Fruit fly (Drosophila melanogaster) whole organism, embryonic: Measurements from ENCODE around the gene CG4332.

ENCODE experiments used
- Ada2b ChIP-seq: fragments of 200-800 bp; sonication (Bioruptor generic); IDR thresholded peaks from 2 replicates; pipeline ENCODE4 v1.3.6; 2022; ENCODE audit warnings: missing biosample characterization, missing genetic modification characterization
- Asciz ChIP-seq: fragments of 200-800 bp; sonication (Bioruptor generic); optimal IDR thresholded peaks from 2 replicates; lab custom pipeline; 2017; ENCODE audit warnings: missing biosample characterization, mild to moderate bottlenecking, missing genetic modification characterization, missing genetic modification reagents
- Atf-2 ChIP-seq: fragments of 200-800 bp; sonication (Bioruptor generic); optimal IDR thresholded peaks from 2 replicates; lab custom pipeline; 2016; ENCODE audit warnings: missing biosample characterization, missing genetic modification characterization
- Atf3 ChIP-seq: fragments of 200-800 bp; sonication (Bioruptor generic); optimal IDR thresholded peaks from 3 replicates; lab custom pipeline; 2016; ENCODE audit warnings: missing biosample characterization, missing genetic modification characterization
- CG10209 ChIP-seq: fragments of 200-800 bp; sonication (Bioruptor generic); optimal IDR thresholded peaks from 3 replicates; lab custom pipeline; 2017; ENCODE audit warnings: missing biosample characterization, mild to moderate bottlenecking, missing genetic modification characterization, missing genetic modification reagents
- CG10462 ChIP-seq: fragments of 200-800 bp; sonication (Bioruptor generic); optimal IDR thresholded peaks from 2 replicates; lab custom pipeline; 2016; ENCODE audit warnings: missing biosample characterization, missing genetic modification characterization
- CG11085 ChIP-seq: fragments of 200-800 bp; sonication (Bioruptor generic); IDR thresholded peaks from 2 replicates; pipeline ENCODE4 v1.3.6; 2022; ENCODE audit warnings: missing biosample characterization, missing genetic modification characterization
- CG12219 ChIP-seq: fragments of 200-800 bp; sonication (Bioruptor generic); optimal IDR thresholded peaks from 3 replicates; lab custom pipeline; 2018; ENCODE audit warnings: missing biosample characterization, mild to moderate bottlenecking, missing genetic modification characterization
- CG13123 ChIP-seq: fragments of 200-800 bp; sonication (Bioruptor generic); optimal IDR thresholded peaks from 2 replicates; lab custom pipeline; 2016; ENCODE audit warnings: missing biosample characterization, missing genetic modification characterization
- CG13424 ChIP-seq: fragments of 200-800 bp; sonication (Bioruptor generic); optimal IDR thresholded peaks from 2 replicates; lab custom pipeline; 2019; ENCODE audit warnings: missing biosample characterization, mild to moderate bottlenecking, missing genetic modification characterization, moderate library complexity
- CG14441 ChIP-seq: fragments of 200-800 bp; sonication (Bioruptor generic); IDR thresholded peaks from 2 replicates; pipeline ENCODE4 v1.3.6; 2022; ENCODE audit warnings: missing biosample characterization, missing genetic modification characterization
- CG15269 ChIP-seq: fragments of 200-800 bp; sonication (Bioruptor generic); optimal IDR thresholded peaks from 2 replicates; lab custom pipeline; 2018; ENCODE audit warnings: missing biosample characterization, mild to moderate bottlenecking, missing genetic modification characterization, moderate library complexity
- CG15514 ChIP-seq: fragments of 200-800 bp; sonication (Bioruptor generic); optimal IDR thresholded peaks from 3 replicates; lab custom pipeline; 2017; ENCODE audit warnings: missing biosample characterization, missing genetic modification characterization, mild to moderate bottlenecking, moderate library complexity, missing genetic modification reagents
- CG17829 ChIP-seq: fragments of 200-800 bp; optimal IDR thresholded peaks from 2 replicates; lab custom pipeline; 2019; ENCODE audit warnings: missing biosample characterization, mild to moderate bottlenecking, missing genetic modification characterization, moderate library complexity
- CG18599 ChIP-seq: fragments of 200-800 bp; sonication (Bioruptor generic); optimal IDR thresholded peaks from 3 replicates; lab custom pipeline; 2017; ENCODE audit warnings: missing biosample characterization, missing genetic modification characterization, mild to moderate bottlenecking, moderate library complexity, missing genetic modification reagents
- CG32767 ChIP-seq: fragments of 200-800 bp; sonication (Bioruptor generic); IDR thresholded peaks from 2 replicates; pipeline ENCODE4 v1.3.6; 2022; ENCODE audit warnings: missing biosample characterization, missing genetic modification characterization
- CG4820 ChIP-seq: fragments of 200-800 bp; sonication (Bioruptor generic); optimal IDR thresholded peaks from 3 replicates; lab custom pipeline; 2016; ENCODE audit warnings: missing biosample characterization, missing genetic modification characterization
- CG6272 ChIP-seq: fragments of 200-800 bp; sonication (Bioruptor generic); IDR thresholded peaks from 2 replicates; pipeline ENCODE4 v1.3.6; 2022; ENCODE audit warnings: missing biosample characterization, missing genetic modification characterization
- CG8089 ChIP-seq: fragments of 200-800 bp; sonication (Bioruptor generic); optimal IDR thresholded peaks from 3 replicates; lab custom pipeline; 2016; ENCODE audit warnings: missing biosample characterization, missing genetic modification characterization
- CG9797 ChIP-seq: fragments of 200-800 bp; sonication (Bioruptor generic); optimal IDR thresholded peaks from 3 replicates; lab custom pipeline; 2018; ENCODE audit warnings: missing biosample characterization, mild to moderate bottlenecking, missing genetic modification characterization
- CkIIα-i1 ChIP-seq: fragments of 200-800 bp; sonication (Bioruptor generic); IDR thresholded peaks from 2 replicates; pipeline ENCODE4 v1.3.6; 2022; ENCODE audit warnings: missing biosample characterization, missing genetic modification characterization
- CoRest ChIP-seq: fragments of 200-800 bp; sonication (Bioruptor generic); optimal IDR thresholded peaks from 3 replicates; lab custom pipeline; 2018; ENCODE audit warnings: missing biosample characterization, mild to moderate bottlenecking, missing genetic modification characterization, moderate library complexity
- D19A ChIP-seq: fragments of 200-800 bp; optimal IDR thresholded peaks from 3 replicates; lab custom pipeline; 2019; ENCODE audit warnings: missing biosample characterization, mild to moderate bottlenecking, missing genetic modification characterization, moderate library complexity
- Deaf1 ChIP-seq: fragments of 200-800 bp; optimal IDR thresholded peaks from 3 replicates; lab custom pipeline; 2019; ENCODE audit warnings: missing biosample characterization, mild to moderate bottlenecking, missing genetic modification characterization, moderate library complexity
- Dp ChIP-seq: fragments of 200-800 bp; sonication (Bioruptor generic); optimal IDR thresholded peaks from 2 replicates; lab custom pipeline; 2018; ENCODE audit warnings: missing biosample characterization, mild to moderate bottlenecking, missing genetic modification characterization, moderate library complexity
- Eip74EF ChIP-seq, 2 experiments: fragments of 200-800 bp in 1 of 2; fragments of >200 bp in 1 of 2; sonication (Bioruptor generic) in 1 of 2; optimal IDR thresholded peaks; 2 replicates each; lab custom pipeline; 2017 to 2019; ENCODE audit warnings: missing biosample characterization in 2 of 2, missing genetic modification characterization in 2 of 2, mild to moderate bottlenecking in 1 of 2, moderate library complexity in 1 of 2
- Ets97D ChIP-seq: fragments of 200-800 bp; sonication (Bioruptor generic); optimal IDR thresholded peaks from 3 replicates; lab custom pipeline; 2016; ENCODE audit warnings: missing biosample characterization, missing genetic modification characterization
- H2.0 ChIP-seq: fragments of 200-800 bp; sonication (Bioruptor generic); IDR thresholded peaks from 2 replicates; pipeline ENCODE4 v1.3.6; 2022; ENCODE audit warnings: missing biosample characterization, missing genetic modification characterization
- MTF-1 ChIP-seq: fragments of 200-800 bp; sonication (Bioruptor generic); optimal IDR thresholded peaks from 2 replicates; lab custom pipeline; 2018; ENCODE audit warnings: missing biosample characterization, mild to moderate bottlenecking, missing genetic modification characterization, borderline replicate concordance
- Nf-YB ChIP-seq: fragments of 200-800 bp; sonication (Bioruptor generic); optimal IDR thresholded peaks from 3 replicates; lab custom pipeline; 2019; ENCODE audit warnings: missing biosample characterization, mild to moderate bottlenecking, missing genetic modification characterization, moderate library complexity
- Sox102F ChIP-seq: fragments of 200-800 bp; sonication (Bioruptor generic); optimal IDR thresholded peaks from 2 replicates; lab custom pipeline; 2018; ENCODE audit warnings: missing biosample characterization, mild to moderate bottlenecking, missing genetic modification characterization, moderate library complexity
- Sry-β ChIP-seq: fragments of 200-800 bp; sonication (Bioruptor generic); optimal IDR thresholded peaks from 2 replicates; lab custom pipeline; 2018; ENCODE audit warnings: missing biosample characterization, mild to moderate bottlenecking, missing genetic modification characterization, moderate library complexity
- Sry-δ ChIP-seq: fragments of 200-800 bp; sonication (Bioruptor generic); optimal IDR thresholded peaks from 2 replicates; lab custom pipeline; 2016; ENCODE audit warnings: missing biosample characterization, missing genetic modification characterization
- YL-1 ChIP-seq: fragments of 200-800 bp; sonication (Bioruptor generic); optimal IDR thresholded peaks from 3 replicates; lab custom pipeline; 2017; ENCODE audit warnings: missing biosample characterization, mild to moderate bottlenecking, missing genetic modification characterization
- aop ChIP-seq: fragments of 200-800 bp; sonication (Bioruptor generic); IDR thresholded peaks from 2 replicates; pipeline ENCODE4 v1.3.6; 2022; ENCODE audit warnings: missing biosample characterization, missing genetic modification characterization
- crol ChIP-seq: fragments of 200-800 bp; sonication (Bioruptor generic); IDR thresholded peaks from 2 replicates; pipeline ENCODE4 v1.3.6; 2022; ENCODE audit warnings: missing biosample characterization, missing genetic modification characterization
- dimm ChIP-seq: fragments of 200-800 bp; sonication (Bioruptor generic); IDR thresholded peaks from 2 replicates; pipeline ENCODE4 v1.3.6; 2022; ENCODE audit warnings: missing biosample characterization, missing genetic modification characterization
- ewg ChIP-seq: fragments of 200-800 bp; sonication (Bioruptor generic); optimal IDR thresholded peaks from 3 replicates; lab custom pipeline; 2017; ENCODE audit warnings: mild to moderate bottlenecking, missing biosample characterization, missing genetic modification reagents, missing genetic modification characterization
- eyg ChIP-seq: fragments of 200-800 bp; sonication (Bioruptor generic); optimal IDR thresholded peaks from 3 replicates; lab custom pipeline; 2016; ENCODE audit warnings: missing biosample characterization, missing genetic modification characterization
- grau ChIP-seq: fragments of 200-800 bp; optimal IDR thresholded peaks from 3 replicates; lab custom pipeline; 2019; ENCODE audit warnings: missing biosample characterization, mild to moderate bottlenecking, missing genetic modification characterization, moderate library complexity
- grn ChIP-seq: fragments of 200-800 bp; sonication (Bioruptor generic); optimal IDR thresholded peaks from 3 replicates; lab custom pipeline; 2017; ENCODE audit warnings: missing biosample characterization, missing genetic modification characterization
- her ChIP-seq: fragments of 200-800 bp; sonication (Bioruptor generic); optimal IDR thresholded peaks from 2 replicates; lab custom pipeline; 2016; ENCODE audit warnings: missing biosample characterization, missing genetic modification characterization
- oc ChIP-seq: fragments of 200-800 bp; sonication (Bioruptor generic); optimal IDR thresholded peaks from 2 replicates; lab custom pipeline; 2018; ENCODE audit warnings: missing biosample characterization, mild to moderate bottlenecking, missing genetic modification characterization, moderate library complexity
- pho ChIP-seq: fragments of 200-800 bp; sonication (Bioruptor generic); optimal IDR thresholded peaks from 2 replicates; lab custom pipeline; 2016; ENCODE audit warnings: missing biosample characterization, missing genetic modification characterization
- pnt ChIP-seq: fragments of 200-800 bp; sonication (Bioruptor generic); optimal IDR thresholded peaks from 3 replicates; lab custom pipeline; 2016; ENCODE audit warnings: missing biosample characterization, missing genetic modification characterization
- repo ChIP-seq: fragments of 200-800 bp; sonication (Bioruptor generic); optimal IDR thresholded peaks from 2 replicates; lab custom pipeline; 2016; ENCODE audit warnings: missing biosample characterization, missing genetic modification characterization
- sens ChIP-seq: fragments of 200-800 bp; sonication (Bioruptor generic); peaks from one replicate; lab custom pipeline; 2016; ENCODE audit warnings: missing biosample characterization, missing genetic modification characterization
- so ChIP-seq: fragments of 200-800 bp; sonication (Bioruptor generic); IDR thresholded peaks from 3 replicates; pipeline ENCODE4 v1.3.6; 2022; ENCODE audit warnings: missing biosample characterization, missing genetic modification characterization
- sqz ChIP-seq: fragments of 200-800 bp; sonication (Bioruptor generic); optimal IDR thresholded peaks from 3 replicates; lab custom pipeline; 2018; ENCODE audit warnings: missing biosample characterization, mild to moderate bottlenecking, missing genetic modification characterization
- tio ChIP-seq: fragments of 200-800 bp; sonication (Bioruptor generic); optimal IDR thresholded peaks from 2 replicates; lab custom pipeline; 2017; ENCODE audit warnings: missing biosample characterization, missing genetic modification characterization, inconsistent platforms
- zfh1 ChIP-seq: fragments of 200-800 bp; sonication (Bioruptor generic); IDR thresholded peaks from 3 replicates; pipeline ENCODE4 v1.3.6; 2022; ENCODE audit warnings: missing biosample characterization, missing genetic modification characterization

CG4332 gene

DNA sequence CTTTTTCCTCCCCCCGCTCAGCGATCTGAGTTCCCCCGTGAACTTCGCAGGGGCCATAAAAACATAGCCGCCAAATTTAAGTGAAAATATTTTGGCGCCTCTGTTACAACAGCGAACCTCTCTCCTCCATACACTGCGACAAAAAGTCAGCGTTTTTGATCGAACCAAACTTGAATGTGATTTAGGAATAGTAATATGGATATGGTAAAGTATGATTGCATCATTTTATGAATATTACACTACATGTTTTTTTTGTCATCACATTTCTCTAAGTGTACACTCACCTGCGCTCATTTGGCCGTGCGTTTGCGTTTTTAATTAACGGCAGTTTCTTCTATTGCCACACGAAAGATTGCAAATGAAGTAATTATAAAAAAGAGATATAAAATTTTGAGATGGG is 19.1 kb upstream of the CG4332 start (continued):
- TF ChIP-seq dimm (GFP tag; lab: Robert Waterston, UW) (0 out of 2 replicates have a peak, but pooled peaks have one; percentile 10), CG32767 (no peak), aop (GFP tag; lab: Robert Waterston, UW) (no peak), grau (peak; percentile 51), Ets97D (GFP tag; lab: Kevin White, UChicago) (no peak), CG12219 (GFP tag; lab: Kevin White, UChicago) (peak; percentile 65), CG13424 (tag; lab: Kevin White, UChicago) (peak; percentile 64), zfh1 (GFP tag; lab: Robert Waterston, UW) (peak; percentile 72), CG10462 (GFP tag; lab: Kevin White, UChicago) (peak; percentile 17), CG15269 (peak; percentile 73), CG14441 (GFP tag; lab: Robert Waterston, UW) (peak; percentile 53), Dp (GFP tag; lab: Kevin White, UChicago) (no peak), Atf-2 (GFP tag; lab: Kevin White, UChicago) (peak; percentile 39), Sry-δ (GFP tag; lab: Kevin White, UChicago) (peak; percentile 8), MTF-1 (GFP tag; lab: Kevin White, UChicago) (peak; percentile 18), Ada2b (GFP tag; lab: Robert Waterston, UW) (peak; percentile 65), repo (no peak), pho (GFP tag; lab: Kevin White, UChicago) (peak; percentile 2), Asciz (peak; percentile 77), Nf-YB (GFP tag; lab: Kevin White, UChicago) (peak; percentile 9), so (GFP tag; lab: Robert Waterston, UW) (peak; percentile 45; the same call in 1 of the 3 replicates), sqz (GFP tag; lab: Kevin White, UChicago) (peak; percentile 39), CG18599 (GFP tag; lab: Kevin White, UChicago) (peak; percentile 31), grn (GFP tag; lab: Kevin White, UChicago) (no peak), Sox102F (GFP tag; lab: Kevin White, UChicago) (peak; percentile 85), CG6272 (GFP tag; lab: Robert Waterston, UW) (no peak), ewg (GFP tag; lab: Kevin White, UChicago) (peak; percentile 34), CG11085 (GFP tag; lab: Robert Waterston, UW) (no peak), her (GFP tag; lab: Kevin White, UChicago) (no peak), CG9797 (GFP tag; lab: Kevin White, UChicago) (no peak), pnt (GFP tag; lab: Kevin White, UChicago) (peak; percentile 47), tio (GFP tag; lab: Kevin White, UChicago) (peak; percentile 27), CG15514 (GFP tag; lab: Kevin White, UChicago) (peak; percentile 35), oc (tag; lab: Kevin White, UChicago) (peak; percentile 45), CG13123 (GFP tag; lab: Kevin White, UChicago) (peak; percentile 31), Deaf1 (tag; lab: Kevin White, UChicago) (no peak), Eip74EF (GFP tag; optimal IDR thresholded peaks at IDR 0.05; lab: Kevin White, UChicago) (peak in 1 of 2 experiments; percentile 2), CG8089 (GFP tag; lab: Kevin White, UChicago) (peak; percentile 15), D19A (tag; lab: Kevin White, UChicago) (peak; percentile 28), crol (GFP tag; lab: Robert Waterston, UW) (peak; percentile 36; the same call in 1 of the 2 replicates), Sry-β (GFP tag; lab: Kevin White, UChicago) (no peak), sens (GFP tag; lab: Kevin White, UChicago) (peak; percentile 90), YL-1 (GFP tag; lab: Kevin White, UChicago) (no peak), CoRest (tag; lab: Kevin White, UChicago) (peak; percentile 59), CkIIα-i1 (GFP tag; lab: Robert Waterston, UW) (no peak), CG10209 (GFP tag; lab: Kevin White, UChicago) (peak; percentile 48), CG17829 (tag; lab: Kevin White, UChicago) (peak; percentile 31), CG4820 (GFP tag; lab: Kevin White, UChicago) (peak; percentile 62), eyg (no peak), H2.0 (peak; percentile 37; the same call in 1 of the 2 replicates), Atf3 (peak; percentile 36)
